Fruit fly (Drosophila melanogaster) whole organism, embryonic: ENCODE data around the gene CG14695.

ENCODE experiments used
- ATbp ChIP-seq: fragments of 200-800 bp; sonication (Bioruptor generic); optimal IDR thresholded peaks from 2 replicates; lab custom pipeline; 2017; ENCODE audit warnings: missing biosample characterization, mild to moderate bottlenecking, missing genetic modification characterization, missing genetic modification reagents
- Asciz ChIP-seq: fragments of 200-800 bp; sonication (Bioruptor generic); optimal IDR thresholded peaks from 2 replicates; lab custom pipeline; 2017; ENCODE audit warnings: missing biosample characterization, mild to moderate bottlenecking, missing genetic modification characterization, missing genetic modification reagents
- Bdp1 ChIP-seq: fragments of 200-800 bp; sonication (Bioruptor generic); optimal IDR thresholded peaks from 3 replicates; lab custom pipeline; 2016; ENCODE audit warnings: missing biosample characterization, missing genetic modification characterization
- Bteb2 ChIP-seq: fragments of 200-800 bp; sonication (Bioruptor generic); optimal IDR thresholded peaks from 2 replicates; lab custom pipeline; 2016; ENCODE audit warnings: missing biosample characterization, missing genetic modification characterization
- C15 ChIP-seq: fragments of 200-800 bp; sonication (Bioruptor generic); IDR thresholded peaks from 3 replicates; pipeline ENCODE4 v1.3.6; 2022; ENCODE audit warnings: missing biosample characterization, missing genetic modification characterization
- CG10366 ChIP-seq: fragments of 200-800 bp; sonication (Bioruptor generic); IDR thresholded peaks from 2 replicates; pipeline ENCODE4 v1.3.6; 2022; ENCODE audit warnings: missing biosample characterization, missing genetic modification characterization
- CG11247 ChIP-seq: fragments of 200-800 bp; sonication (Bioruptor generic); IDR thresholded peaks from 2 replicates; pipeline ENCODE4 v1.3.6; 2022; ENCODE audit warnings: missing biosample characterization, missing genetic modification characterization
- CG12744 ChIP-seq: fragments of 200-800 bp; sonication (Bioruptor generic); optimal IDR thresholded peaks from 2 replicates; lab custom pipeline; 2016; ENCODE audit warnings: missing biosample characterization, missing genetic modification characterization
- CG13123 ChIP-seq: fragments of 200-800 bp; sonication (Bioruptor generic); optimal IDR thresholded peaks from 2 replicates; lab custom pipeline; 2016; ENCODE audit warnings: missing biosample characterization, missing genetic modification characterization
- CG15269 ChIP-seq: fragments of 200-800 bp; sonication (Bioruptor generic); optimal IDR thresholded peaks from 2 replicates; lab custom pipeline; 2018; ENCODE audit warnings: missing biosample characterization, mild to moderate bottlenecking, missing genetic modification characterization, moderate library complexity
- CG1529 ChIP-seq: fragments of 200-800 bp; sonication (Bioruptor generic); optimal IDR thresholded peaks from 3 replicates; lab custom pipeline; 2018; ENCODE audit warnings: missing biosample characterization, missing genetic modification characterization
- CG1647 ChIP-seq: fragments of 200-800 bp; sonication (Bioruptor generic); optimal IDR thresholded peaks from 3 replicates; lab custom pipeline; 2016; ENCODE audit warnings: missing biosample characterization, missing genetic modification characterization
- CG2875 ChIP-seq: fragments of 200-800 bp; sonication (Bioruptor generic); optimal IDR thresholded peaks from 2 replicates; lab custom pipeline; 2017; ENCODE audit warnings: missing biosample characterization, mild to moderate bottlenecking, missing genetic modification characterization, missing genetic modification reagents
- CG3407 ChIP-seq: fragments of 200-800 bp; sonication (Bioruptor generic); optimal IDR thresholded peaks from 2 replicates; lab custom pipeline; 2018; ENCODE audit warnings: missing biosample characterization, mild to moderate bottlenecking, missing genetic modification characterization
- CG4328 ChIP-seq: fragments of 200-800 bp; sonication (Bioruptor generic); optimal IDR thresholded peaks from 3 replicates; lab custom pipeline; 2017; ENCODE audit warnings: missing biosample characterization, missing genetic modification reagents, missing genetic modification characterization
- CG4707 ChIP-seq: fragments of 200-800 bp; sonication (Bioruptor generic); optimal IDR thresholded peaks from 2 replicates; lab custom pipeline; 2018; ENCODE audit warnings: missing biosample characterization, mild to moderate bottlenecking, missing genetic modification characterization, moderate library complexity
- CG7839 ChIP-seq: fragments of 200-800 bp; sonication (Bioruptor generic); optimal IDR thresholded peaks from 3 replicates; lab custom pipeline; 2018; ENCODE audit warnings: missing biosample characterization, mild to moderate bottlenecking, missing genetic modification characterization, moderate library complexity
- CG7928 ChIP-seq: fragments of 200-800 bp; sonication (Bioruptor generic); optimal IDR thresholded peaks from 2 replicates; lab custom pipeline; 2017; ENCODE audit warnings: missing biosample characterization, mild to moderate bottlenecking, missing genetic modification characterization
- CG8281 ChIP-seq: fragments of 200-800 bp; sonication (Bioruptor generic); optimal IDR thresholded peaks from 2 replicates; lab custom pipeline; 2018; ENCODE audit warnings: missing biosample characterization, mild to moderate bottlenecking, missing genetic modification characterization, moderate library complexity
- CG9727 ChIP-seq: fragments of 200-800 bp; sonication (Bioruptor generic); optimal IDR thresholded peaks from 3 replicates; lab custom pipeline; 2017; ENCODE audit warnings: missing biosample characterization, mild to moderate bottlenecking, missing genetic modification characterization
- Elba2 ChIP-seq: fragments of 200-800 bp; sonication (Bioruptor generic); optimal IDR thresholded peaks from 3 replicates; lab custom pipeline; 2016; ENCODE audit warnings: missing biosample characterization, missing genetic modification characterization
- Ets97D ChIP-seq: fragments of 200-800 bp; sonication (Bioruptor generic); optimal IDR thresholded peaks from 3 replicates; lab custom pipeline; 2016; ENCODE audit warnings: missing biosample characterization, missing genetic modification characterization
- Hmx ChIP-seq: fragments of 200-800 bp; sonication (Bioruptor generic); optimal IDR thresholded peaks from 2 replicates; lab custom pipeline; 2016; ENCODE audit warnings: missing biosample characterization, missing genetic modification characterization
- Hr3 ChIP-seq: fragments of 200-800 bp; sonication (Bioruptor generic); optimal IDR thresholded peaks from 3 replicates; lab custom pipeline; 2016; ENCODE audit warnings: missing biosample characterization, missing genetic modification characterization
- Mad ChIP-seq: fragments of 200-800 bp; sonication (Bioruptor generic); optimal IDR thresholded peaks from 2 replicates; lab custom pipeline; 2016; ENCODE audit warnings: missing biosample characterization, missing genetic modification characterization
- NFAT ChIP-seq: fragments of 200-800 bp; sonication (Bioruptor generic); IDR thresholded peaks from 2 replicates; pipeline ENCODE4 v1.3.6; 2022; ENCODE audit warnings: missing biosample characterization, missing genetic modification characterization
- Nf-YB ChIP-seq: fragments of 200-800 bp; sonication (Bioruptor generic); optimal IDR thresholded peaks from 3 replicates; lab custom pipeline; 2019; ENCODE audit warnings: missing biosample characterization, mild to moderate bottlenecking, missing genetic modification characterization, moderate library complexity
- Ravus ChIP-seq: fragments of 200-800 bp; sonication (Bioruptor generic); IDR thresholded peaks from 2 replicates; pipeline ENCODE4 v1.3.6; 2022; ENCODE audit warnings: missing biosample characterization, missing genetic modification characterization
- Sox100B ChIP-seq: fragments of 200-800 bp; sonication (Bioruptor generic); optimal IDR thresholded peaks from 3 replicates; lab custom pipeline; 2018; ENCODE audit warnings: missing biosample characterization, mild to moderate bottlenecking, missing genetic modification characterization
- Ssrp ChIP-seq: fragments of 200-800 bp; sonication (Bioruptor generic); optimal IDR thresholded peaks from 2 replicates; lab custom pipeline; 2018; ENCODE audit warnings: missing biosample characterization, mild to moderate bottlenecking, missing genetic modification characterization, moderate library complexity
- Vsx1 ChIP-seq: fragments of 200-800 bp; sonication (Bioruptor generic); optimal IDR thresholded peaks from 2 replicates; lab custom pipeline; 2017; ENCODE audit warnings: missing biosample characterization, mild to moderate bottlenecking, missing genetic modification characterization, missing genetic modification reagents
- ab ChIP-seq: fragments of 200-800 bp; sonication (Bioruptor generic); optimal IDR thresholded peaks from 2 replicates; lab custom pipeline; 2016; ENCODE audit warnings: missing biosample characterization, missing genetic modification characterization
- abd-A ChIP-seq: fragments of 200-800 bp; sonication (Bioruptor generic); optimal IDR thresholded peaks from 3 replicates; lab custom pipeline; 2019; ENCODE audit warnings: missing biosample characterization, mild to moderate bottlenecking, missing genetic modification characterization, moderate library complexity
- croc ChIP-seq: fragments of 200-800 bp; sonication (Bioruptor generic); conservative IDR thresholded peaks from 3 replicates; pipeline ENCODE4 v1.3.6; 2022; ENCODE audit warnings: missing biosample characterization, missing genetic modification characterization
- crp ChIP-seq, 2 experiments: fragments of 200-800 bp; sonication (Bioruptor generic); optimal IDR thresholded peaks; 2 replicates in 1 of 2; 3 replicates in 1 of 2; lab custom pipeline; 2017; ENCODE audit warnings: missing biosample characterization in 2 of 2, missing genetic modification characterization in 2 of 2, mild to moderate bottlenecking in 1 of 2, moderate library complexity in 1 of 2
- emc ChIP-seq: fragments of 200-800 bp; sonication (Bioruptor generic); optimal IDR thresholded peaks from 2 replicates; lab custom pipeline; 2016; ENCODE audit warnings: missing biosample characterization, missing genetic modification characterization
- fu2 ChIP-seq: fragments of 200-800 bp; sonication (Bioruptor generic); optimal IDR thresholded peaks from 2 replicates; lab custom pipeline; 2016; ENCODE audit warnings: missing biosample characterization, missing genetic modification characterization
- gem ChIP-seq: fragments of 200-800 bp; sonication (Bioruptor generic); optimal IDR thresholded peaks from 2 replicates; lab custom pipeline; 2019; ENCODE audit warnings: missing biosample characterization, mild to moderate bottlenecking, missing genetic modification characterization, moderate library complexity
- gfzf ChIP-seq: fragments of 200-800 bp; sonication (Bioruptor generic); optimal IDR thresholded peaks from 2 replicates; lab custom pipeline; 2016; ENCODE audit warnings: missing biosample characterization, mild to moderate bottlenecking, missing genetic modification characterization, moderate library complexity
- gt ChIP-seq: fragments of 200-800 bp; sonication (Bioruptor generic); IDR thresholded peaks from 2 replicates; pipeline ENCODE4 v1.3.6; 2022; ENCODE audit warnings: missing biosample characterization, missing genetic modification characterization
- jigr1 ChIP-seq: fragments of 200-800 bp; sonication (Bioruptor generic); IDR thresholded peaks from 3 replicates; pipeline ENCODE4 v1.3.6; 2022; ENCODE audit warnings: missing biosample characterization, missing genetic modification characterization
- luna ChIP-seq: fragments of 200-800 bp; sonication (Bioruptor generic); optimal IDR thresholded peaks from 2 replicates; lab custom pipeline; 2016; ENCODE audit warnings: missing biosample characterization, missing genetic modification characterization
- pzg ChIP-seq: fragments of 200-800 bp; sonication (Bioruptor generic); optimal IDR thresholded peaks from 3 replicates; lab custom pipeline; 2018; ENCODE audit warnings: missing biosample characterization, mild to moderate bottlenecking, missing genetic modification characterization, moderate library complexity
- row ChIP-seq: fragments of 200-800 bp; sonication (Bioruptor generic); IDR thresholded peaks from 3 replicates; pipeline ENCODE4 v1.3.6; 2022; ENCODE audit warnings: missing biosample characterization, missing genetic modification characterization
- run ChIP-seq: fragments of 200-800 bp; sonication (Bioruptor generic); optimal IDR thresholded peaks from 3 replicates; lab custom pipeline; 2018; ENCODE audit warnings: missing biosample characterization, mild to moderate bottlenecking, missing genetic modification characterization
- sima ChIP-seq: fragments of 200-800 bp; sonication (Bioruptor generic); optimal IDR thresholded peaks from 2 replicates; lab custom pipeline; 2016; ENCODE audit warnings: missing biosample characterization, missing genetic modification characterization
- sisA ChIP-seq: fragments of 200-800 bp; sonication (Bioruptor generic); IDR thresholded peaks from 2 replicates; pipeline ENCODE4 v1.3.6; 2022; ENCODE audit warnings: missing biosample characterization, missing genetic modification characterization
- tgo ChIP-seq: fragments of 200-800 bp; sonication (Bioruptor generic); IDR thresholded peaks from 3 replicates; pipeline ENCODE4 v1.3.6; 2022; ENCODE audit warnings: missing biosample characterization, missing genetic modification characterization
- trem ChIP-seq: fragments of 200-800 bp; optimal IDR thresholded peaks from 3 replicates; lab custom pipeline; 2019; ENCODE audit warnings: missing biosample characterization, mild to moderate bottlenecking, missing genetic modification characterization, moderate library complexity

The CG14695 gene

DNA sequence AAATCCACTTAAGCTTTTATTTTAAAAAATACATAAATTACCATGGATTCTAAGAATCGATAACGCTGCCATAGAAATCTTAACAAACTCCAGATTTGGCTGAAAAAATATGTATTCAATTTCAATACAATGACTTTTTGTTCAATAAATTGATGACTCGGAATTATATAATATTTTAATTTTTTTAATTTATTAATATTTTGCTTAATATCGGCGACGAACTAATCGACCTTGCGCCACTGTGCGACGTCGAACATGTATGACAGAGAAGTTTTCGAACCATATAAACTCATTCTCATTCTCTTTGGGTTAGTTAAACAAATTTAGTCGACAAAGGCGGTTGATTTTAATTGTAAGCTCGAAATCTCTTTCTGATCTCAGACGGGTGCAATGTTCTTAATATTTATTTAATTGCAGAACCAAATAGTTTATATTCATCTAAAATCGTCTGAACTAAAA lies 29.6 kb downstream of the CG14695 start, which contains the start of gene CG42394 (continued):
- TF ChIP-seq CG13123 = peak; percentile 85
- peak; percentile 53 for TF ChIP-seq fu2 (GFP tag; lab: Kevin White, UChicago)
- peak; percentile 79 for TF ChIP-seq CG4707 (GFP tag; lab: Kevin White, UChicago)
- peak; percentile 97 for TF ChIP-seq Asciz (GFP tag; lab: Kevin White, UChicago)
- TF ChIP-seq gem = peak; percentile 98
- TF ChIP-seq CG15269 (tag; lab: Kevin White, UChicago) = peak; percentile 94
- TF ChIP-seq ATbp (GFP tag; lab: Kevin White, UChicago) = peak; percentile 95
- peak; percentile 98 for TF ChIP-seq CG7839 (tag; lab: Kevin White, UChicago)
- TF ChIP-seq run (tag; lab: Kevin White, UChicago) = peak; percentile 80
- TF ChIP-seq Hmx (GFP tag; lab: Kevin White, UChicago) = no peak
- TF ChIP-seq Vsx1 (GFP tag; lab: Kevin White, UChicago) = peak; percentile 94
- peak; percentile 84 for TF ChIP-seq Ravus
- peak; percentile 97 for TF ChIP-seq Sox100B
- peak; percentile 99 for TF ChIP-seq CG9727
- peak; percentile 74 for TF ChIP-seq gt (GFP tag; lab: Robert Waterston, UW)
- no peak for TF ChIP-seq ab (GFP tag; lab: Kevin White, UChicago)
- peak; percentile 90 for TF ChIP-seq CG10366 (GFP tag; lab: Robert Waterston, UW)
- TF ChIP-seq abd-A = no peak
- peak; percentile 73 for TF ChIP-seq CG7928 (GFP tag; lab: Kevin White, UChicago)
- TF ChIP-seq Nf-YB (GFP tag; lab: Kevin White, UChicago) = peak; percentile 85
- peak; percentile 64 for TF ChIP-seq Bdp1
- peak in 1 of 2 experiments; percentile 51 for TF ChIP-seq crp (GFP tag; optimal IDR thresholded peaks at IDR 0.05; lab: Kevin White, UChicago)
- TF ChIP-seq jigr1 = peak; percentile 21; the same call in 1 of the 3 replicates
- TF ChIP-seq CG1647 (GFP tag; lab: Kevin White, UChicago) = peak; percentile 34
- TF ChIP-seq CG4328 (GFP tag; lab: Kevin White, UChicago) = peak; percentile 86
- TF ChIP-seq trem (tag; lab: Kevin White, UChicago) = peak; percentile 95
- peak; percentile 40 for TF ChIP-seq Ets97D (GFP tag; lab: Kevin White, UChicago)
- peak; percentile 90 for TF ChIP-seq CG1529 (GFP tag; lab: Kevin White, UChicago)
- peak; percentile 83 for TF ChIP-seq C15 (GFP tag; lab: Robert Waterston, UW)
- peak; percentile 90 for TF ChIP-seq CG11247

DNA sequence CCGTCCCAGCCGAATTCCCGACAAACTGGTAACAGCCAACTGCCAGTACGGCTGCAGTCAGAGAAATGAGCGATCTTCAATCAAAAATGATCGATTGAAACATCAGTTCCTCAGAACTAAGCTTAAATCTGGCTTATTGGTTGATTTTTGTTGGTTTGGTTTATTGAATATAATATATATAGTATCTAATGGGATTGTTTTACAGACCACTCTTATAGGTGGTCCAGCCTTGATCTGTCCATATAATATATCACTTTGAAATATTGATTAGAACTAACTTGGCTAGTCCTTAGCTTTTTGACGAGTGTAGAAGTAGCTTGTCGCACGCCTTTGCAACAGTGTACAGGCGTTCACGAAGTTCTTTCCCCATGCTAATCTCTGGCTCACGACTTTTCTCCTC lies 36.7 kb downstream of the CG14695 start:
- TF ChIP-seq Elba2 (GFP tag; lab: Kevin White, UChicago) = no peak
- no peak for TF ChIP-seq Hmx (GFP tag; lab: Kevin White, UChicago)
- no peak for TF ChIP-seq NFAT (GFP tag; lab: Robert Waterston, UW)
- TF ChIP-seq CG2875 (GFP tag; lab: Kevin White, UChicago) = no peak
- no peak for TF ChIP-seq CG8281 (tag; lab: Kevin White, UChicago)
- TF ChIP-seq CG3407 (GFP tag; lab: Kevin White, UChicago) = no peak
- TF ChIP-seq sisA (GFP tag; lab: Robert Waterston, UW) = no peak
- TF ChIP-seq Hr3 (GFP tag; lab: Kevin White, UChicago) = no peak
- no peak for TF ChIP-seq gfzf
- TF ChIP-seq row (GFP tag; lab: Robert Waterston, UW) = no peak
- TF ChIP-seq croc (GFP tag; lab: Robert Waterston, UW) = no peak
- no peak for TF ChIP-seq Ssrp (tag; lab: Kevin White, UChicago)
- no peak for TF ChIP-seq luna (GFP tag; lab: Kevin White, UChicago)
- no peak for TF ChIP-seq emc (GFP tag; lab: Kevin White, UChicago)
- no peak for TF ChIP-seq Mad (GFP tag; lab: Kevin White, UChicago)
- no peak for TF ChIP-seq CG12744 (GFP tag; lab: Kevin White, UChicago)
- no peak for TF ChIP-seq Bteb2
- TF ChIP-seq tgo (GFP tag; lab: Robert Waterston, UW) = no peak
- TF ChIP-seq sima = no peak
- TF ChIP-seq pzg (GFP tag; lab: Kevin White, UChicago) = no peak
- TF ChIP-seq, all 482 proteins: peak for 0
